Fruit fly (Drosophila melanogaster): ENCODE measurements around the gene strat.

DNA sequence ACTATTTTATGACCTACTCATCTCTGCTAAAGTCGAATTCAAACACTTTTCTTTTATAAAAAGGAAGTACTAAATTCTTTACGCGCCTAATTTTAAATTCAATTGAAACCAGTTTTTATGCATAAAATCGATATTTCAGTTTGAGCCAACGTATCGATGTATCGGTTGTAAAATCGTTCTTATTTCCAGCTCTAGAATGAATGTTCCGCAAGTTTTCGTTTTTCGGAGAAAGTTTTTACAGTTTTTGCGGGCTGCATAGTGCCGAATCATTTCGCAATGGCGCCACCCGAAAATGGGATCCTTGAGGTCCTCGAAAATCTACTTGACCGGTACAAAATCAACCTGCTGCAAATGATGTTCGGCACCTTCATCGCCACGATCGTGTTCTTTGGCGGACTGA, 14.7 kb upstream of the strat start, which contains the start of gene CG7840:
- no peak for TF ChIP-seq cg (GFP tag; optimal IDR thresholded peaks at IDR 0.05)
- no peak for TF ChIP-seq GATAe (GFP tag; conservative IDR thresholded peaks at IDR 0.05)
- no peak for TF ChIP-seq CG30431 (GFP tag; optimal IDR thresholded peaks at IDR 0.05)
- TF ChIP-seq row (GFP tag; IDR thresholded peaks at IDR 0.05): no peak
- no peak for TF ChIP-seq Tbp (GFP tag; optimal IDR thresholded peaks at IDR 0.05)
- no peak for TF ChIP-seq oc (tag; optimal IDR thresholded peaks at IDR 0.05)
- peak; percentile 14 for TF ChIP-seq stwl (tag; optimal IDR thresholded peaks at IDR 0.05)
- TF ChIP-seq insv (GFP tag; optimal IDR thresholded peaks at IDR 0.05): no peak
- no peak for TF ChIP-seq yki (optimal IDR thresholded peaks at IDR 0.05)

All from whole organism, embryonic.